Worm (Caenorhabditis elegans) whole organism, young adult: Measurements from ENCODE around the gene zig-2.

ENCODE experiments used
- B0261.1 ChIP-seq: sonication (generic microtip); optimal IDR thresholded peaks from 2 replicates; lab custom pipeline; 2016; ENCODE audit warnings: mild to moderate bottlenecking, missing genetic modification characterization, moderate library complexity, missing compliant biosample characterization
- B0336.3 ChIP-seq: fragments of 200-800 bp; sonication (Bioruptor generic); IDR thresholded peaks from 2 replicates; pipeline ENCODE4 v1.3.6; 2022; ENCODE audit warnings: missing genetic modification characterization, missing compliant biosample characterization
- F23B12.7 ChIP-seq: sonication (generic microtip); optimal IDR thresholded peaks from 2 replicates; lab custom pipeline; 2017; ENCODE audit warnings: missing genetic modification characterization, mild to moderate bottlenecking, missing compliant biosample characterization, antibody characterized with exemption, moderate library complexity; ENCODE audit not compliant: insufficient read depth
- F33H1.4 ChIP-seq: fragments of 200-800 bp; sonication (Bioruptor generic); IDR thresholded peaks from 2 replicates; pipeline ENCODE4 v1.3.6; 2022; ENCODE audit warnings: missing genetic modification reagents, missing genetic modification characterization, missing compliant biosample characterization
- F57A8.1 ChIP-seq: fragments of 200-800 bp; sonication (Bioruptor generic); optimal IDR thresholded peaks from 2 replicates; lab custom pipeline; 2018; ENCODE audit warnings: mild to moderate bottlenecking, missing genetic modification characterization, moderate library complexity, missing compliant biosample characterization
- T07F8.4 ChIP-seq: sonication (generic microtip); optimal IDR thresholded peaks from 2 replicates; lab custom pipeline; 2016; ENCODE audit warnings: mild to moderate bottlenecking, missing genetic modification characterization, moderate library complexity, missing compliant biosample characterization
- Y53F4B.3 ChIP-seq: fragments of 200-800 bp; sonication (Bioruptor generic); IDR thresholded peaks from 2 replicates; pipeline ENCODE4 v1.3.6; 2022; ENCODE audit warnings: missing genetic modification reagents, missing genetic modification characterization, missing compliant biosample characterization
- Y53G8AR.9 ChIP-seq: fragments of 200-800 bp; sonication (Bioruptor generic); conservative IDR thresholded peaks from 2 replicates; pipeline ENCODE4 v1.3.6; 2022; ENCODE audit warnings: missing genetic modification reagents, missing genetic modification characterization, missing compliant biosample characterization
- akir-1 ChIP-seq: fragments of 200-800 bp; sonication (Bioruptor generic); optimal IDR thresholded peaks from 2 replicates; lab custom pipeline; 2018; ENCODE audit warnings: mild to moderate bottlenecking, missing genetic modification characterization, moderate library complexity, missing compliant biosample characterization
- ama-1 ChIP-seq, 3 experiments: fragments of 150-350 bp in 1 of 3; sonication (generic microtip) in 2 of 3; optimal IDR thresholded peaks; 2 replicates each; lab custom pipeline; 2014 to 2018; ENCODE audit warnings: missing biosample characterization in 2 of 3, missing genetic modification characterization in 2 of 3, missing genetic modification reagents in 2 of 3
- aptf-2 ChIP-seq: fragments of 200-800 bp; sonication (Bioruptor generic); conservative IDR thresholded peaks from 2 replicates; pipeline ENCODE4 v1.3.6; 2022; ENCODE audit warnings: missing genetic modification reagents, missing genetic modification characterization, missing compliant biosample characterization
- aptf-3 ChIP-seq: fragments of 200-800 bp; sonication (Bioruptor generic); IDR thresholded peaks from 2 replicates; pipeline ENCODE4 v1.3.6; 2022; ENCODE audit warnings: missing genetic modification characterization, missing compliant biosample characterization
- attf-3 ChIP-seq: fragments of 200-800 bp; sonication (Bioruptor generic); conservative IDR thresholded peaks from 2 replicates; pipeline ENCODE4 v1.3.6; 2022; ENCODE audit warnings: missing genetic modification reagents, missing genetic modification characterization, missing compliant biosample characterization
- attf-6 ChIP-seq: fragments of 200-800 bp; sonication (Bioruptor generic); IDR thresholded peaks from 2 replicates; pipeline ENCODE4 v1.3.6; 2022; ENCODE audit warnings: missing genetic modification reagents, missing genetic modification characterization, missing compliant biosample characterization
- ccch-3 ChIP-seq: fragments of 200-800 bp; sonication (Bioruptor generic); optimal IDR thresholded peaks from 2 replicates; lab custom pipeline; 2018; ENCODE audit warnings: mild to moderate bottlenecking, missing genetic modification characterization, missing compliant biosample characterization
- ceh-40 ChIP-seq: fragments of 200-800 bp; sonication (Bioruptor generic); IDR thresholded peaks from 2 replicates; pipeline ENCODE4 v1.3.6; 2022; ENCODE audit warnings: missing genetic modification characterization, missing compliant biosample characterization
- chd-7 ChIP-seq: sonication (generic microtip); optimal IDR thresholded peaks from 2 replicates; lab custom pipeline; 2016; ENCODE audit warnings: mild to moderate bottlenecking, missing genetic modification characterization, moderate library complexity, missing compliant biosample characterization
- dpff-1 ChIP-seq: sonication (generic microtip); optimal IDR thresholded peaks from 2 replicates; lab custom pipeline; 2017; ENCODE audit warnings: mild to moderate bottlenecking, missing genetic modification characterization, missing compliant biosample characterization
- dpl-1 ChIP-seq: fragments of 150-350 bp; optimal IDR thresholded peaks from 2 replicates; lab custom pipeline; 2014; ENCODE audit warnings: missing biosample characterization, missing genetic modification reagents, missing genetic modification characterization
- efl-1 ChIP-seq: fragments of 150-350 bp; optimal IDR thresholded peaks from 2 replicates; lab custom pipeline; 2014; ENCODE audit warnings: missing biosample characterization, missing genetic modification reagents, missing genetic modification characterization
- egrh-3 ChIP-seq: fragments of 200-800 bp; sonication (Bioruptor generic); IDR thresholded peaks from 2 replicates; pipeline ENCODE4 v1.3.6; 2022; ENCODE audit warnings: missing genetic modification reagents, missing genetic modification characterization, missing compliant biosample characterization
- gei-17 ChIP-seq: fragments of 200-800 bp; sonication (Bioruptor generic); optimal IDR thresholded peaks from 2 replicates; lab custom pipeline; 2018; ENCODE audit warnings: mild to moderate bottlenecking, missing genetic modification characterization, missing compliant biosample characterization
- hlh-26 ChIP-seq: fragments of 200-800 bp; sonication (Bioruptor generic); conservative IDR thresholded peaks from 2 replicates; pipeline ENCODE4 v1.3.6; 2022; ENCODE audit warnings: missing genetic modification reagents, missing genetic modification characterization, missing compliant biosample characterization
- hmg-1.2 ChIP-seq: fragments of 200-800 bp; sonication (Bioruptor generic); IDR thresholded peaks from 2 replicates; pipeline ENCODE4 v1.3.6; 2022; ENCODE audit warnings: missing genetic modification reagents, missing genetic modification characterization, missing compliant biosample characterization
- hrde-1 ChIP-seq: sonication (generic microtip); optimal IDR thresholded peaks from 2 replicates; lab custom pipeline; 2016; ENCODE audit warnings: missing genetic modification characterization, mild to moderate bottlenecking, missing compliant biosample characterization, moderate library complexity, missing genotype, missing genetic modification reagents, borderline replicate concordance
- lag-1 ChIP-seq: fragments of 200-800 bp; sonication (Bioruptor generic); IDR thresholded peaks from 2 replicates; pipeline ENCODE4 v1.3.6; 2022; ENCODE audit warnings: missing genetic modification reagents, missing genetic modification characterization, missing compliant biosample characterization
- lin-26 ChIP-seq: fragments of 200-800 bp; sonication (Bioruptor generic); IDR thresholded peaks from 2 replicates; pipeline ENCODE4 v1.3.6; 2022; ENCODE audit warnings: missing genetic modification reagents, missing genetic modification characterization, missing compliant biosample characterization
- lir-1 ChIP-seq: fragments of 200-800 bp; sonication (Bioruptor generic); conservative IDR thresholded peaks from 2 replicates; pipeline ENCODE4 v1.3.6; 2022; ENCODE audit warnings: missing genetic modification reagents, missing genetic modification characterization, missing compliant biosample characterization
- lsy-27 ChIP-seq: sonication (generic microtip); optimal IDR thresholded peaks from 2 replicates; lab custom pipeline; 2017; ENCODE audit warnings: missing genetic modification characterization, mild to moderate bottlenecking, missing compliant biosample characterization, antibody characterized with exemption, missing genotype, borderline replicate concordance; ENCODE audit not compliant: insufficient read depth
- madf-3 ChIP-seq: fragments of 200-800 bp; sonication (Bioruptor generic); IDR thresholded peaks from 2 replicates; pipeline ENCODE4 v1.3.6; 2022; ENCODE audit warnings: missing genetic modification reagents, missing genetic modification characterization, missing compliant biosample characterization
- madf-6 ChIP-seq: fragments of 200-800 bp; sonication (Bioruptor generic); IDR thresholded peaks from 2 replicates; pipeline ENCODE4 v1.3.6; 2022; ENCODE audit warnings: missing genetic modification reagents, missing genetic modification characterization, missing compliant biosample characterization
- madf-8 ChIP-seq: fragments of 200-800 bp; sonication (Bioruptor generic); conservative IDR thresholded peaks from 2 replicates; pipeline ENCODE4 v1.3.6; 2022; ENCODE audit warnings: missing genetic modification reagents, missing genetic modification characterization, missing compliant biosample characterization
- nfya-2 ChIP-seq: fragments of 200-800 bp; sonication (Bioruptor generic); IDR thresholded peaks from 2 replicates; pipeline ENCODE4 v1.3.6; 2022; ENCODE audit warnings: missing genetic modification reagents, missing genetic modification characterization, missing compliant biosample characterization
- nhr-80 ChIP-seq: sonication (generic microtip); optimal IDR thresholded peaks from 2 replicates; lab custom pipeline; 2016; ENCODE audit warnings: missing genetic modification characterization, missing compliant biosample characterization
- pbrm-1 ChIP-seq: fragments of 200-800 bp; sonication (Bioruptor generic); IDR thresholded peaks from 2 replicates; pipeline ENCODE4 v1.3.6; 2022; ENCODE audit warnings: missing genetic modification reagents, missing genetic modification characterization, missing compliant biosample characterization
- sdz-38 ChIP-seq: sonication (generic microtip); optimal IDR thresholded peaks from 2 replicates; lab custom pipeline; 2016; ENCODE audit warnings: missing genotype, missing genetic modification characterization, missing compliant biosample characterization
- snpc-1.3 ChIP-seq: sonication (generic microtip); optimal IDR thresholded peaks from 2 replicates; lab custom pipeline; 2017; ENCODE audit warnings: missing genetic modification characterization, mild to moderate bottlenecking, missing compliant biosample characterization, antibody characterized with exemption, moderate library complexity, missing genotype, missing genetic modification reagents; ENCODE audit not compliant: insufficient read depth
- snpc-4 ChIP-seq, 5 experiments: fragments of 150-350 bp in 1 of 5; sonication (generic microtip) in 4 of 5; optimal IDR thresholded peaks; 2 replicates each; lab custom pipeline; 2014 to 2018; ENCODE audit warnings: missing genetic modification characterization in 5 of 5, missing biosample characterization in 3 of 5, antibody characterized with exemption in 2 of 5, mild to moderate bottlenecking in 2 of 5, missing compliant biosample characterization in 2 of 5, missing genotype in 2 of 5, moderate library complexity in 2 of 5, missing genetic modification reagents in 1 of 5
- sptf-2 ChIP-seq: fragments of 200-800 bp; sonication (Bioruptor generic); optimal IDR thresholded peaks from 2 replicates; lab custom pipeline; 2018; ENCODE audit warnings: mild to moderate bottlenecking, missing genetic modification characterization, missing compliant biosample characterization
- tbx-9 ChIP-seq: sonication (generic microtip); optimal IDR thresholded peaks from 2 replicates; lab custom pipeline; 2016; ENCODE audit warnings: borderline replicate concordance, missing genetic modification characterization, inconsistent platforms, missing compliant biosample characterization
- ztf-18 ChIP-seq: sonication (generic microtip); optimal IDR thresholded peaks from 2 replicates; lab custom pipeline; 2016; ENCODE audit warnings: missing genotype, mild to moderate bottlenecking, missing genetic modification characterization, missing compliant biosample characterization
- ztf-25 ChIP-seq: fragments of 200-800 bp; sonication (Bioruptor generic); IDR thresholded peaks from 2 replicates; pipeline ENCODE4 v1.3.6; 2022; ENCODE audit warnings: missing genetic modification reagents, missing genetic modification characterization, missing compliant biosample characterization

zig-2 gene

ce11 chrX:12365388-12365787 lies 24.1 kb upstream of the zig-2 start, which contains the start of gene F19H6.4:
Gene F19H6.4, plus strand, starts transcription at chrX:12365688.
- TF ChIP-seq madf-8 (0 out of 2 replicates have a peak, but pooled peaks have one; percentile 15), dpff-1 (tag; lab: Kevin White, UChicago) (no peak), madf-6 (GFP tag; lab: Robert Waterston, UW) (peak; percentile 61; the same call in 1 of the 2 replicates), hlh-26 (no peak), efl-1 (peak; percentile 42)
- TF ChIP-seq, all 124 proteins: peak for 3

ce11 chrX:12364804-12365203 lies 23.6 kb upstream of the zig-2 start, which contains the start of gene F19H6.5:
Gene F19H6.5, minus strand, starts transcription at chrX:12364904.
- TF ChIP-seq attf-6 (GFP tag; lab: Robert Waterston, UW), result no peak
- no peak for TF ChIP-seq sptf-2
- TF ChIP-seq egrh-3 (GFP tag; lab: Robert Waterston, UW), result no peak
- TF ChIP-seq F33H1.4 (GFP tag; lab: Robert Waterston, UW), result no peak
- TF ChIP-seq F23B12.7, result no peak
- TF ChIP-seq hmg-1.2 (GFP tag; lab: Robert Waterston, UW), result peak; percentile 27; the same call in 1 of the 2 replicates
- no peak for TF ChIP-seq ztf-25 (GFP tag; lab: Robert Waterston, UW)
- no peak for TF ChIP-seq snpc-1.3

- TF ChIP-seq tbx-9 (tag; lab: Kevin White, UChicago) (no peak), nfya-2 (no peak), ztf-18 (tag; lab: Kevin White, UChicago) (peak; percentile 79), sptf-2 (peak; percentile 38), Y53G8AR.9 (GFP tag; lab: Robert Waterston, UW) (peak; percentile 97), sdz-38 (tag; lab: Kevin White, UChicago) (no peak), B0336.3 (peak; percentile 99), lin-26 (peak; percentile 73), ceh-40 (0 out of 2 replicates have a peak, but pooled peaks have one; percentile 28), madf-3 (peak; percentile 72), ama-1 (optimal IDR thresholded peaks at IDR 0.05; lab: Kevin White, UChicago) (no peak), ama-1 (GFP tag; optimal IDR thresholded peaks at IDR 0.05; lab: Kevin White, UChicago) (peak in 1 of 2 experiments; percentile 73), F57A8.1 (peak; percentile 85), hmg-1.2 (GFP tag; lab: Robert Waterston, UW) (peak; percentile 81), F23B12.7 (peak; percentile 97), pbrm-1 (GFP tag; lab: Robert Waterston, UW) (peak; percentile 90), ccch-3 (GFP tag; lab: Kevin White, UChicago) (peak; percentile 86), lsy-27 (no peak), aptf-2 (GFP tag; lab: Robert Waterston, UW) (no peak), snpc-4 (GFP tag; optimal IDR thresholded peaks at IDR 0.05; lab: Kevin White, UChicago) (peak; percentile 51), snpc-4 (tag; optimal IDR thresholded peaks at IDR 0.05; lab: Kevin White, UChicago) (peak; percentile 71 to 86 (median 82)), lag-1 (peak; percentile 84; the same call in 1 of the 2 replicates), hrde-1 (tag; lab: Kevin White, UChicago) (peak; percentile 51), T07F8.4 (tag; lab: Kevin White, UChicago) (peak; percentile 85), dpl-1 (no peak), aptf-3 (GFP tag; lab: Robert Waterston, UW) (no peak), nhr-80 (tag; lab: Kevin White, UChicago) (peak; percentile 96), akir-1 (GFP tag; lab: Kevin White, UChicago) (peak; percentile 70), gei-17 (GFP tag; lab: Kevin White, UChicago) (peak; percentile 97), chd-7 (tag; lab: Kevin White, UChicago) (peak; percentile 89), Y53F4B.3 (GFP tag; lab: Robert Waterston, UW) (no peak), madf-6 (GFP tag; lab: Robert Waterston, UW) (no peak), ztf-25 (GFP tag; lab: Robert Waterston, UW) (no peak), attf-3 (0 out of 2 replicates have a peak, but pooled peaks have one; percentile 38), B0261.1 (tag; lab: Kevin White, UChicago) (peak; percentile 62), snpc-1.3 (no peak), lir-1 (GFP tag; lab: Robert Waterston, UW) (peak; percentile 81)
Measured at ce11 chrX:12362951-12363486, 21.8 kb upstream of the zig-2 start.
